Worm (Caenorhabditis elegans) whole organism, L1 larva: Measurements from ENCODE around the gene eif-2Bepsilon.

Experiments
- fkh-10 ChIP-seq: sonication (generic microtip); optimal IDR thresholded peaks from 2 replicates; lab custom pipeline; 2017; ENCODE audit warnings: missing biosample characterization, missing genetic modification reagents, missing genetic modification characterization
- lir-3 ChIP-seq: sonication (generic microtip); optimal IDR thresholded peaks from 2 replicates; lab custom pipeline; 2016; ENCODE audit warnings: mild to moderate bottlenecking, missing genetic modification characterization, moderate library complexity, missing compliant biosample characterization; ENCODE audit not compliant: poor library complexity
- skn-1 ChIP-seq: fragments of 150-350 bp; optimal IDR thresholded peaks from 2 replicates; lab custom pipeline; 2014; ENCODE audit warnings: missing biosample characterization, missing genetic modification characterization
- tbx-2 ChIP-seq: sonication (generic microtip); optimal IDR thresholded peaks from 2 replicates; lab custom pipeline; 2016; ENCODE audit warnings: missing genetic modification characterization, missing compliant biosample characterization
- ztf-4 ChIP-seq: fragments of 150-350 bp; optimal IDR thresholded peaks from 2 replicates; lab custom pipeline; 2014; ENCODE audit warnings: missing biosample characterization, missing genetic modification characterization

- no peak for TF ChIP-seq fkh-10 (GFP tag; lab: Kevin White, UChicago)
- no peak for TF ChIP-seq skn-1 (tag; lab: Kevin White, UChicago)
- no peak for TF ChIP-seq lir-3
- TF ChIP-seq tbx-2: no peak
- no peak for TF ChIP-seq ztf-4 (tag; lab: Kevin White, UChicago)
Measured at ce11 chrII:8664533-8664932, 2.9 kb downstream of the eif-2Bepsilon start, which contains the start of gene etc-1.
